Worm (Caenorhabditis elegans): Measurements from ENCODE around the gene C44C10.15.

The C44C10.15 gene

DNA sequence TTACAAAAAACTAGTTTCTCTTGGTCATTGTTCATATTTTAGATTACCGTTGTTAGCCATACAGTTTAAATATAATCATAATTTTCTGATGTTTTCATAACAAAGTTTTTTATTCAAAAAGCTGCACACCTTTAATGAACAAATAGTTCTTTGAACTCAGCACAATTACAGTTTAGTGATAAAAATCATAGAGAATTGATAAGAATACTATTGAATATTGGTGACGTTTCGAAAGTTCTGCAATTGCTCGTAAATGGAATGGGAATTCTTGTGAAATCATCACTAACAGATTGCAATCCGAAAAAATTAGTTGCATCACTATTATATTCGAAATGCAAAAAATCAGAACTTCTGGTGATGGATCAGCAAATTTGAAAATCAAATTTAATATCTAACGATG, 33.9 kb upstream of the C44C10.15 start:
- no peak for TF ChIP-seq hlh-6 (tag; optimal IDR thresholded peaks at IDR 0.05)
- TF ChIP-seq ama-1 (optimal IDR thresholded peaks at IDR 0.05) = no peak
- no peak for TF ChIP-seq mec-3 (tag; optimal IDR thresholded peaks at IDR 0.05; ENCODE audit: borderline replicate concordance)
- TF ChIP-seq ceh-14 (tag; optimal IDR thresholded peaks at IDR 0.05) = no peak

ce11 chrX:11732752-11733151, 32.6 kb upstream of the C44C10.15 start:
- no peak for TF ChIP-seq tbx-7 (tag; optimal IDR thresholded peaks at IDR 0.05)
- no peak for TF ChIP-seq hlh-15 (tag; optimal IDR thresholded peaks at IDR 0.05)
- TF ChIP-seq npax-4 (tag; optimal IDR thresholded peaks at IDR 0.05) = no peak
- no peak for TF ChIP-seq ceh-24 (tag; optimal IDR thresholded peaks at IDR 0.05)
- TF ChIP-seq fax-1 (tag; optimal IDR thresholded peaks at IDR 0.05) = no peak

DNA sequence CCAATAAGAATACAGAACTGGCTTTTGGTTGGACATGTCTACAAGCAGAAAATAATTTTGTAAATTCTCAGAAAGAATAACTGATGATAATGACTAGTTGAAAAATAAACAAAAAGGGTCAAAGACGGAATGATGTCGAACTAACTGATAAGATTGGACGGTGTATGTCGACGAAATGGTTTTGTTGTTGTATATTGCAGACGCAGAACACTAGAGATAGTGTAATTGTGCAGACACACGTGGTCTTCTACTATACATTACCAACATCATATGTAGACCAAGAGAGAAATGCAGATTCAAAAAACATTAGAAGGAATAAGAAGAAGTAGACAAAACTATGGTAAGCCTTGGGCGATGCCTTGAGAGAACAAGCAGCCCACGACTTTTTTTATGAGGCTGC, 27.6 kb upstream of the C44C10.15 start, which contains the start of the genes gst-42 and D1053.2:
gst-42 (minus strand) TSS at position 176 of the 400 bp plus-strand sequence.
D1053.2 (plus strand) TSS at position 391 of the 400 bp plus-strand sequence.
- TF ChIP-seq dmd-4 (tag; optimal IDR thresholded peaks at IDR 0.05; ENCODE audit: borderline replicate concordance) (no peak), sdc-2 (tag; optimal IDR thresholded peaks at IDR 0.05) (no peak), K02D7.2 (tag; optimal IDR thresholded peaks at IDR 0.05) (no peak), elt-2 (tag; optimal IDR thresholded peaks at IDR 0.05) (peak; percentile 72), hlh-15 (tag; optimal IDR thresholded peaks at IDR 0.05) (no peak), eyg-1 (tag; optimal IDR thresholded peaks at IDR 0.05) (no peak), pax-1 (tag; optimal IDR thresholded peaks at IDR 0.05) (no peak), unc-86 (tag; optimal IDR thresholded peaks at IDR 0.05) (no peak), ref-2 (tag; optimal IDR thresholded peaks at IDR 0.05) (no peak), syd-9 (tag; optimal IDR thresholded peaks at IDR 0.05) (no peak), ahr-1 (tag; optimal IDR thresholded peaks at IDR 0.05) (no peak), nhr-232 (tag; optimal IDR thresholded peaks at IDR 0.05) (no peak), dve-1 (tag; optimal IDR thresholded peaks at IDR 0.05) (no peak), Y22D7AL.16 (tag; optimal IDR thresholded peaks at IDR 0.05) (no peak), hlh-30 (tag; optimal IDR thresholded peaks at IDR 0.05; ENCODE audit: insufficient read depth) (peak; percentile 4), ceh-45 (GFP tag; IDR thresholded peaks at IDR 0.05) (no peak)

- TF ChIP-seq zip-5 (tag; optimal IDR thresholded peaks at IDR 0.05) (no peak), ceh-2 (tag; optimal IDR thresholded peaks at IDR 0.05) (no peak), eyg-1 (tag; optimal IDR thresholded peaks at IDR 0.05) (no peak), ttx-3 (tag; optimal IDR thresholded peaks at IDR 0.05) (no peak), ceh-14 (tag; optimal IDR thresholded peaks at IDR 0.05) (no peak), unc-55 (GFP tag; optimal IDR thresholded peaks at IDR 0.05) (no peak), gmeb-2 (tag; optimal IDR thresholded peaks at IDR 0.05) (no peak), ets-4 (tag; optimal IDR thresholded peaks at IDR 0.05) (no peak), ceh-34 (tag; optimal IDR thresholded peaks at IDR 0.05) (no peak), pha-2 (tag; optimal IDR thresholded peaks at IDR 0.05) (no peak), ztf-16 (tag; optimal IDR thresholded peaks at IDR 0.05) (no peak), fkh-6 (tag; optimal IDR thresholded peaks at IDR 0.05) (no peak), Y22D7AL.16 (tag; optimal IDR thresholded peaks at IDR 0.05) (no peak), pag-3 (tag; optimal IDR thresholded peaks at IDR 0.05; ENCODE audit: borderline replicate concordance) (no peak), che-1 (tag; optimal IDR thresholded peaks at IDR 0.05) (no peak), unc-3 (GFP tag; conservative IDR thresholded peaks at IDR 0.05) (no peak), unc-3 (tag; optimal IDR thresholded peaks at IDR 0.05) (no peak), ceh-9 (tag; optimal IDR thresholded peaks at IDR 0.05) (no peak), odd-2 (tag; optimal IDR thresholded peaks at IDR 0.05) (no peak), ref-2 (tag; optimal IDR thresholded peaks at IDR 0.05) (no peak), ceh-24 (tag; optimal IDR thresholded peaks at IDR 0.05) (no peak)
Measured at ce11 chrX:11726450-11726849, 26.3 kb upstream of the C44C10.15 start.

All from whole organism, late embryonic.